Worm (Caenorhabditis elegans): Measurements from ENCODE around the gene mltn-10.

DNA sequence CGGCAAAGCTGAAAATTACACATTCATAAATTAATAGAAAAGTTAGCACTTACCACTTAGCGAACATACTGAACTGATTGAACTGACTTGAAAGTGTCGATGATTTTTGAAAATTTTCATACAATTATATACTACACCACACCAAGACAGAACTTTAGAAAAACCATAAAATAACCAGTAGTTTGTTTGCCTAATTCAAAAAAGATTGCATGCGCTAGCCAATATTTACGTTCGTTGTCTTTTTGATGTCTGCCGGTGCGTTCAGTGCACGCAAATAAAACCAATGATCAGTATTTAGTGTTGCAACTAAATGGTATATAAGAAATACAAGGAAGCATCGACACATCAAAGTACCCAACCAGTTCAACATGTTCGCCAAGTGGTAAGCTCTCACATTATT lies 42.3 kb upstream of the mltn-10 start, which contains the start of the genes nspb-8 and nspb-9:
- TF ChIP-seq mep-1 (tag; optimal IDR thresholded peaks at IDR 0.05) (no peak), nhr-28 (tag; optimal IDR thresholded peaks at IDR 0.05) (no peak), snpc-4 (tag; optimal IDR thresholded peaks at IDR 0.05) (no peak), lin-13 (tag; optimal IDR thresholded peaks at IDR 0.05) (no peak), bed-3 (GFP tag; optimal IDR thresholded peaks at IDR 0.05) (no peak), lin-32 (GFP tag; optimal IDR thresholded peaks at IDR 0.05) (no peak), pha-4 (tag; optimal IDR thresholded peaks at IDR 0.05) (no peak), unc-62 (GFP tag; optimal IDR thresholded peaks at IDR 0.05) (no peak), nhr-237 (tag; optimal IDR thresholded peaks at IDR 0.05) (no peak)

Data from whole organism, mixed stage, embryonic.